Fruit fly (Drosophila melanogaster) whole organism, embryonic: ENCODE results near the gene CG43292.

Experiments used
- Antp ChIP-seq: fragments of 200-800 bp; sonication (Bioruptor generic); optimal IDR thresholded peaks from 3 replicates; lab custom pipeline; 2016; ENCODE audit warnings: missing biosample characterization, missing genetic modification characterization
- Asciz ChIP-seq: fragments of 200-800 bp; sonication (Bioruptor generic); optimal IDR thresholded peaks from 2 replicates; lab custom pipeline; 2017; ENCODE audit warnings: missing biosample characterization, mild to moderate bottlenecking, missing genetic modification characterization, missing genetic modification reagents
- CG5180 ChIP-seq: fragments of 200-800 bp; sonication (Bioruptor generic); optimal IDR thresholded peaks from 3 replicates; lab custom pipeline; 2017; ENCODE audit warnings: missing biosample characterization, missing genetic modification characterization, mild to moderate bottlenecking, moderate library complexity, missing genetic modification reagents
- CG6791 ChIP-seq: fragments of 200-800 bp; sonication (Bioruptor generic); IDR thresholded peaks from 3 replicates; pipeline ENCODE4 v1.3.6; 2022; ENCODE audit warnings: missing biosample characterization, missing genetic modification characterization; ENCODE audit not compliant: partially characterized antibody
- Gug ChIP-seq: fragments of 200-800 bp; sonication (Bioruptor generic); IDR thresholded peaks from 4 replicates; pipeline ENCODE4 v1.3.6; 2022; ENCODE audit warnings: missing biosample characterization, missing genetic modification characterization
- Hsf ChIP-seq: fragments of 200-800 bp; sonication (Bioruptor generic); optimal IDR thresholded peaks from 3 replicates; lab custom pipeline; 2016; ENCODE audit warnings: missing biosample characterization, missing genetic modification characterization
- Lim3 ChIP-seq: fragments of 200-800 bp; sonication (Bioruptor generic); IDR thresholded peaks from 2 replicates; pipeline ENCODE4 v1.3.6; 2022; ENCODE audit warnings: missing biosample characterization, missing genetic modification characterization
- amos ChIP-seq: fragments of 200-800 bp; sonication (Bioruptor generic); IDR thresholded peaks from 2 replicates; pipeline ENCODE4 v1.3.6; 2022; ENCODE audit warnings: missing biosample characterization, missing genetic modification characterization; ENCODE audit not compliant: partially characterized antibody
- crp ChIP-seq, 2 experiments: fragments of 200-800 bp; sonication (Bioruptor generic); optimal IDR thresholded peaks; 2 replicates in 1 of 2; 3 replicates in 1 of 2; lab custom pipeline; 2017; ENCODE audit warnings: missing biosample characterization in 2 of 2, missing genetic modification characterization in 2 of 2, mild to moderate bottlenecking in 1 of 2, moderate library complexity in 1 of 2
- danr ChIP-seq: fragments of 200-800 bp; sonication (Bioruptor generic); IDR thresholded peaks from 2 replicates; pipeline ENCODE4 v1.3.6; 2022; ENCODE audit warnings: missing biosample characterization, missing genetic modification characterization
- phol ChIP-seq: fragments of 200-800 bp; sonication (Bioruptor generic); optimal IDR thresholded peaks from 3 replicates; lab custom pipeline; 2018; ENCODE audit warnings: missing biosample characterization, mild to moderate bottlenecking, missing genetic modification characterization, moderate library complexity
- ro ChIP-seq: fragments of 200-800 bp; sonication (Bioruptor generic); IDR thresholded peaks from 2 replicates; pipeline ENCODE4 v1.3.6; 2022; ENCODE audit warnings: missing biosample characterization, missing genetic modification characterization
- stc ChIP-seq: fragments of 200-800 bp; sonication (Bioruptor generic); IDR thresholded peaks from 2 replicates; pipeline ENCODE4 v1.3.6; 2022; ENCODE audit warnings: missing biosample characterization, missing genetic modification characterization
- trh ChIP-seq: fragments of 200-800 bp; sonication (Bioruptor generic); optimal IDR thresholded peaks from 2 replicates; lab custom pipeline; 2016; ENCODE audit warnings: missing biosample characterization, missing genetic modification characterization

DNA sequence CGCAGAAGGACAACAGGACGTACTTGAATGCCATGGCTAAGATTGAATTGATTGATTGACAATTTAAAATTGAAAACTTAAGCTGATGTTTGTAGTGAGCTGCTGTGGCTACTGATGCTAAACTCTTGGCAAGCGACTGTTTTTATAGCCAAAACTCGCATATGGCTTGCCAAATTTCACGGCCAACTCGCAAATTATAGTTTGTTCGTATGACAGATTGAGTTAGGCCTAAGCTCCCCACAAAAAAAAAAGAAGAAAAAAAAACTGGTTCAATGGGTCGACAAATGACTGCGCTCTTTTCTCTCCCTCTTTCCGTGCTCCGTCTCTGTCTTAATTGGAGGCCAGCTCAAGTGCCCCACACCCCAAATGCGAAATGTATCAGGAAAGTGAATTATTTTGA is 5.2 kb upstream of the CG43292 start, which contains the start of gene CG8543:
- TF ChIP-seq Gug (no peak), CG5180 (GFP tag; lab: Kevin White, UChicago) (no peak), ro (GFP tag; lab: Robert Waterston, UW) (no peak), Lim3 (no peak), amos (no peak), phol (no peak), trh (GFP tag; lab: Kevin White, UChicago) (no peak), Antp (no peak), crp (GFP tag; optimal IDR thresholded peaks at IDR 0.05; lab: Kevin White, UChicago) (no peak), Asciz (GFP tag; lab: Kevin White, UChicago) (no peak), CG6791 (GFP tag; lab: Robert Waterston, UW) (no peak), Hsf (no peak), danr (no peak), stc (no peak)
